Worm (Caenorhabditis elegans): Measurements from ENCODE around the gene grl-26.

The grl-26 gene

ce11 chrIV:319654-320053, 3.0 kb downstream of the grl-26 start:
- TF ChIP-seq pag-3 (tag; optimal IDR thresholded peaks at IDR 0.05; ENCODE audit: borderline replicate concordance, insufficient read depth) (no peak), elt-2 (tag; optimal IDR thresholded peaks at IDR 0.05) (peak; percentile 66)

ce11 chrIV:314475-314874, 8.1 kb downstream of the grl-26 start:
- peak; percentile 54 for TF ChIP-seq rnt-1 (tag; optimal IDR thresholded peaks at IDR 0.05)
- no peak for TF ChIP-seq egl-27 (tag; optimal IDR thresholded peaks at IDR 0.05)
- TF ChIP-seq vab-15 (tag; optimal IDR thresholded peaks at IDR 0.05): no peak

DNA sequence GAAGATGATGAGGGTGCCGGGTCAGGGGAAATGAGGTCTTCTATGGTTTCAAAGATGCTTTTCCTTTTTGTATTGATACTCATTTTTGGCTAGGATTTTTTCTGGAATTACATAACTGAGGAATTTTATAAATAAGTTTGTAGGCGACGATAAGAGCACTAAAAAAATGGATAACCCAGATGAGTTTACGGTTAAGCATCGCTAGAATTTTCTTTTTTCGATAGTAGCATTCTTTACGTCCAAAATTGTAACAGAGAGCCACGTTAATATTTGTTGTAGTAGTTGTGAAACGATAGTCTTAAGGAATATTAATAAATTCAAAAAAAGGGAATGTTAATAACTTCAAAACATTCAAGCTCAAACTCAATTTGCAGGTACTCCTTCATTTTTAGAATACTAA, 9.0 kb downstream of the grl-26 start, which contains the start of gene snai-1:
Gene snai-1 (minus strand): TSS at position 101 of the 400 bp plus-strand sequence.
- TF ChIP-seq swsn-7 (tag; optimal IDR thresholded peaks at IDR 0.05) (no peak), C04F5.9 (tag; optimal IDR thresholded peaks at IDR 0.05) (no peak), rnt-1 (tag; optimal IDR thresholded peaks at IDR 0.05) (no peak), snu-23 (GFP tag; optimal IDR thresholded peaks at IDR 0.05) (no peak), xbp-1 (tag; optimal IDR thresholded peaks at IDR 0.05) (no peak), isw-1 (GFP tag; IDR thresholded peaks at IDR 0.05) (no peak)

ce11 chrIV:309526-309925, 13.1 kb downstream of the grl-26 start:
- TF ChIP-seq fkh-8 (tag; optimal IDR thresholded peaks at IDR 0.05) (no peak), snu-23 (GFP tag; optimal IDR thresholded peaks at IDR 0.05) (peak; percentile 51), unc-30 (tag; optimal IDR thresholded peaks at IDR 0.05) (no peak), mdl-1 (tag; optimal IDR thresholded peaks at IDR 0.05) (no peak), unc-62 (GFP tag; optimal IDR thresholded peaks at IDR 0.05) (no peak), nhr-85 (tag) (peak; percentile 93), lsy-2 (tag; optimal IDR thresholded peaks at IDR 0.05) (peak in 1 of 2 experiments; percentile 18), nhr-11 (tag; optimal IDR thresholded peaks at IDR 0.05) (no peak), ceh-63 (GFP tag; optimal IDR thresholded peaks at IDR 0.05) (no peak), lin-14 (GFP tag; optimal IDR thresholded peaks at IDR 0.05) (peak; percentile 66), nhr-20 (tag; optimal IDR thresholded peaks at IDR 0.05) (peak; percentile 71), blmp-1 (tag; optimal IDR thresholded peaks at IDR 0.05) (peak; percentile 57), nhr-47 (tag; optimal IDR thresholded peaks at IDR 0.05) (peak; percentile 35), snpc-4 (tag; optimal IDR thresholded peaks at IDR 0.05) (no peak), nhr-84 (tag; optimal IDR thresholded peaks at IDR 0.05) (no peak), dpl-1 (GFP tag; optimal IDR thresholded peaks at IDR 0.05) (peak in 1 of 3 experiments; percentile 2), nhr-90 (tag; optimal IDR thresholded peaks at IDR 0.05; ENCODE audit: poor library complexity) (peak; percentile 46), nhr-19 (GFP tag; conservative IDR thresholded peaks at IDR 0.05) (peak; percentile 52), ceh-82 (tag; optimal IDR thresholded peaks at IDR 0.05) (no peak), elt-3 (tag; optimal IDR thresholded peaks at IDR 0.05) (peak in 2 of 6 experiments; percentile 84 to 91), lin-35 (GFP tag; optimal IDR thresholded peaks at IDR 0.05) (peak in 1 of 2 experiments; percentile 74), pqm-1 (tag; optimal IDR thresholded peaks at IDR 0.05) (no peak), nhr-71 (tag; optimal IDR thresholded peaks at IDR 0.05) (peak; percentile 61), efl-1 (optimal IDR thresholded peaks at IDR 0.05) (no peak), efl-1 (GFP tag; optimal IDR thresholded peaks at IDR 0.05 in 1 of 2) (peak in 1 of 2 experiments; percentile 34), grh-1 (GFP tag; IDR thresholded peaks at IDR 0.05) (peak; percentile 51), tbx-2 (tag; optimal IDR thresholded peaks at IDR 0.05) (peak; percentile 76)

- no peak for TF ChIP-seq fos-1 (tag; optimal IDR thresholded peaks at IDR 0.05)
- no peak for TF ChIP-seq ceh-82 (tag; optimal IDR thresholded peaks at IDR 0.05)
- no peak for TF ChIP-seq sox-4 (tag; optimal IDR thresholded peaks at IDR 0.05)
- no peak for TF ChIP-seq C04F5.9 (tag; optimal IDR thresholded peaks at IDR 0.05)
- TF ChIP-seq efl-1 (optimal IDR thresholded peaks at IDR 0.05): no peak
- TF ChIP-seq efl-1 (GFP tag; optimal IDR thresholded peaks at IDR 0.05 in 1 of 2): no peak
- no peak for TF ChIP-seq isw-1 (GFP tag; IDR thresholded peaks at IDR 0.05)
- TF ChIP-seq lin-35 (GFP tag; optimal IDR thresholded peaks at IDR 0.05): no peak
- TF ChIP-seq tlp-1 (tag; optimal IDR thresholded peaks at IDR 0.05): no peak
- TF ChIP-seq nhr-71 (tag; optimal IDR thresholded peaks at IDR 0.05): no peak
- no peak for TF ChIP-seq mdl-1 (tag; optimal IDR thresholded peaks at IDR 0.05)
Observed at ce11 chrIV:307205-307604, 15.4 kb downstream of the grl-26 start, which contains the start of gene swt-1. Gene swt-1, plus strand, starts transcription at chrIV:307505.
